Worm (Caenorhabditis elegans) whole organism, young adult: ENCODE measurements around the gene Y71H2AM.1.

ENCODE experiments used
- C06A6.2 ChIP-seq: fragments of 200-800 bp; sonication (Bioruptor generic); conservative IDR thresholded peaks from 2 replicates; pipeline ENCODE4 v1.3.6; 2022; ENCODE audit warnings: missing genetic modification characterization, missing compliant biosample characterization
- D2030.7 ChIP-seq: fragments of 200-800 bp; sonication (Bioruptor generic); IDR thresholded peaks from 2 replicates; pipeline ENCODE4 v1.3.6; 2022; ENCODE audit warnings: missing genetic modification reagents, missing genetic modification characterization, missing compliant biosample characterization
- F23B12.7 ChIP-seq: sonication (generic microtip); optimal IDR thresholded peaks from 2 replicates; lab custom pipeline; 2017; ENCODE audit warnings: missing genetic modification characterization, mild to moderate bottlenecking, missing compliant biosample characterization, antibody characterized with exemption, moderate library complexity; ENCODE audit not compliant: insufficient read depth
- F37B4.10 ChIP-seq: fragments of 200-800 bp; sonication (Bioruptor generic); IDR thresholded peaks from 2 replicates; pipeline ENCODE4 v1.3.6; 2022; ENCODE audit warnings: missing genetic modification characterization, missing compliant biosample characterization
- F39B2.1 ChIP-seq: fragments of 200-800 bp; sonication (Bioruptor generic); IDR thresholded peaks from 2 replicates; pipeline ENCODE4 v1.3.6; 2022; ENCODE audit warnings: missing genetic modification reagents, missing genetic modification characterization, missing compliant biosample characterization
- F52B5.7 ChIP-seq: sonication (generic microtip); optimal IDR thresholded peaks from 2 replicates; lab custom pipeline; 2016; ENCODE audit warnings: mild to moderate bottlenecking, missing genetic modification characterization, missing compliant biosample characterization
- F57C9.4 ChIP-seq: sonication (generic microtip); optimal IDR thresholded peaks from 2 replicates; lab custom pipeline; 2017; ENCODE audit warnings: mild to moderate bottlenecking, missing genetic modification characterization, missing compliant biosample characterization
- Y53G8AR.9 ChIP-seq: fragments of 200-800 bp; sonication (Bioruptor generic); conservative IDR thresholded peaks from 2 replicates; pipeline ENCODE4 v1.3.6; 2022; ENCODE audit warnings: missing genetic modification reagents, missing genetic modification characterization, missing compliant biosample characterization
- Y56A3A.18 ChIP-seq: fragments of 200-800 bp; sonication (Bioruptor generic); IDR thresholded peaks from 2 replicates; pipeline ENCODE4 v1.3.6; 2022; ENCODE audit warnings: missing genetic modification reagents, missing genetic modification characterization, missing compliant biosample characterization
- aptf-3 ChIP-seq: fragments of 200-800 bp; sonication (Bioruptor generic); IDR thresholded peaks from 2 replicates; pipeline ENCODE4 v1.3.6; 2022; ENCODE audit warnings: missing genetic modification characterization, missing compliant biosample characterization
- atf-7 ChIP-seq: sonication (generic microtip); optimal IDR thresholded peaks from 2 replicates; lab custom pipeline; 2017; ENCODE audit warnings: mild to moderate bottlenecking, missing genetic modification characterization, missing compliant biosample characterization
- attf-6 ChIP-seq: fragments of 200-800 bp; sonication (Bioruptor generic); IDR thresholded peaks from 2 replicates; pipeline ENCODE4 v1.3.6; 2022; ENCODE audit warnings: missing genetic modification reagents, missing genetic modification characterization, missing compliant biosample characterization
- cebp-2 ChIP-seq: fragments of 200-800 bp; sonication (Bioruptor generic); IDR thresholded peaks from 2 replicates; pipeline ENCODE4 v1.3.6; 2022; ENCODE audit warnings: missing genetic modification characterization, missing compliant biosample characterization
- ceh-100 ChIP-seq: fragments of 200-800 bp; sonication (Bioruptor generic); IDR thresholded peaks from 2 replicates; pipeline ENCODE4 v1.3.6; 2022; ENCODE audit warnings: missing genetic modification reagents, missing genetic modification characterization, missing compliant biosample characterization
- ceh-27 ChIP-seq: fragments of 200-800 bp; sonication (Bioruptor generic); optimal IDR thresholded peaks from 2 replicates; lab custom pipeline; 2018; ENCODE audit warnings: mild to moderate bottlenecking, missing genetic modification characterization, moderate library complexity, missing compliant biosample characterization
- ceh-58 ChIP-seq: fragments of 200-800 bp; sonication (Bioruptor generic); IDR thresholded peaks from 2 replicates; pipeline ENCODE4 v1.3.6; 2022; ENCODE audit warnings: missing genetic modification characterization, missing compliant biosample characterization
- dpff-1 ChIP-seq: sonication (generic microtip); optimal IDR thresholded peaks from 2 replicates; lab custom pipeline; 2017; ENCODE audit warnings: mild to moderate bottlenecking, missing genetic modification characterization, missing compliant biosample characterization
- dpl-1 ChIP-seq: fragments of 150-350 bp; optimal IDR thresholded peaks from 2 replicates; lab custom pipeline; 2014; ENCODE audit warnings: missing biosample characterization, missing genetic modification reagents, missing genetic modification characterization
- efl-1 ChIP-seq: fragments of 150-350 bp; optimal IDR thresholded peaks from 2 replicates; lab custom pipeline; 2014; ENCODE audit warnings: missing biosample characterization, missing genetic modification reagents, missing genetic modification characterization
- ekl-4 ChIP-seq: fragments of 200-800 bp; sonication (Bioruptor generic); IDR thresholded peaks from 2 replicates; pipeline ENCODE4 v1.3.6; 2022; ENCODE audit warnings: missing genetic modification reagents, missing genetic modification characterization, missing compliant biosample characterization
- gei-17 ChIP-seq: fragments of 200-800 bp; sonication (Bioruptor generic); optimal IDR thresholded peaks from 2 replicates; lab custom pipeline; 2018; ENCODE audit warnings: mild to moderate bottlenecking, missing genetic modification characterization, missing compliant biosample characterization
- him-1 ChIP-seq: sonication (generic microtip); optimal IDR thresholded peaks from 2 replicates; lab custom pipeline; 2016; ENCODE audit warnings: missing genotype, missing genetic modification reagents, missing genetic modification characterization, missing compliant biosample characterization
- hmg-1.2 ChIP-seq: fragments of 200-800 bp; sonication (Bioruptor generic); IDR thresholded peaks from 2 replicates; pipeline ENCODE4 v1.3.6; 2022; ENCODE audit warnings: missing genetic modification reagents, missing genetic modification characterization, missing compliant biosample characterization
- hrde-1 ChIP-seq: sonication (generic microtip); optimal IDR thresholded peaks from 2 replicates; lab custom pipeline; 2016; ENCODE audit warnings: missing genetic modification characterization, mild to moderate bottlenecking, missing compliant biosample characterization, moderate library complexity, missing genotype, missing genetic modification reagents, borderline replicate concordance
- lag-1 ChIP-seq: fragments of 200-800 bp; sonication (Bioruptor generic); IDR thresholded peaks from 2 replicates; pipeline ENCODE4 v1.3.6; 2022; ENCODE audit warnings: missing genetic modification reagents, missing genetic modification characterization, missing compliant biosample characterization
- let-607 ChIP-seq, 2 experiments: fragments of 200-800 bp in 1 of 2; sonication (Bioruptor generic) in 1 of 2; sonication (generic microtip) in 1 of 2; optimal IDR thresholded peaks; 2 replicates each; lab custom pipeline; 2016 to 2018; ENCODE audit warnings: mild to moderate bottlenecking in 2 of 2, missing compliant biosample characterization in 2 of 2, missing genetic modification characterization in 2 of 2, moderate library complexity in 2 of 2, missing genotype in 1 of 2
- lin-40 ChIP-seq: sonication (generic microtip); optimal IDR thresholded peaks from 2 replicates; lab custom pipeline; 2016; ENCODE audit warnings: missing genetic modification characterization, mild to moderate bottlenecking, missing compliant biosample characterization, missing genotype, missing genetic modification reagents
- madf-6 ChIP-seq: fragments of 200-800 bp; sonication (Bioruptor generic); IDR thresholded peaks from 2 replicates; pipeline ENCODE4 v1.3.6; 2022; ENCODE audit warnings: missing genetic modification reagents, missing genetic modification characterization, missing compliant biosample characterization
- mcd-1 ChIP-seq: fragments of 200-800 bp; sonication (Bioruptor generic); IDR thresholded peaks from 2 replicates; pipeline ENCODE4 v1.3.6; 2022; ENCODE audit warnings: missing genetic modification reagents, missing genetic modification characterization, missing compliant biosample characterization
- mel-28 ChIP-seq: sonication (generic microtip); optimal IDR thresholded peaks from 2 replicates; lab custom pipeline; 2016; ENCODE audit warnings: borderline replicate concordance, mild to moderate bottlenecking, missing genetic modification characterization, missing compliant biosample characterization
- mes-4 ChIP-seq: sonication (generic microtip); optimal IDR thresholded peaks from 2 replicates; lab custom pipeline; 2016; ENCODE audit warnings: missing genotype, missing genetic modification characterization, missing compliant biosample characterization
- nfya-2 ChIP-seq: fragments of 200-800 bp; sonication (Bioruptor generic); IDR thresholded peaks from 2 replicates; pipeline ENCODE4 v1.3.6; 2022; ENCODE audit warnings: missing genetic modification reagents, missing genetic modification characterization, missing compliant biosample characterization
- nfyb-1 ChIP-seq: fragments of 200-800 bp; sonication (Bioruptor generic); IDR thresholded peaks from 2 replicates; pipeline ENCODE4 v1.3.6; 2022; ENCODE audit warnings: missing genetic modification reagents, missing genetic modification characterization, missing compliant biosample characterization
- nhr-90 ChIP-seq: sonication (generic microtip); optimal IDR thresholded peaks from 2 replicates; lab custom pipeline; 2016; ENCODE audit warnings: missing genotype, mild to moderate bottlenecking, missing genetic modification characterization, missing compliant biosample characterization
- pha-4 ChIP-seq: fragments of 150-350 bp; sonication (generic microtip); optimal IDR thresholded peaks from 2 replicates; lab custom pipeline; 2014; ENCODE audit warnings: missing biosample characterization, missing genetic modification reagents, missing genetic modification characterization
- rcor-1 ChIP-seq: fragments of 200-800 bp; sonication (Bioruptor generic); IDR thresholded peaks from 2 replicates; pipeline ENCODE4 v1.3.6; 2022; ENCODE audit warnings: missing genetic modification reagents, missing genetic modification characterization, missing compliant biosample characterization
- repo-1 ChIP-seq: sonication (generic microtip); optimal IDR thresholded peaks from 2 replicates; lab custom pipeline; 2017; ENCODE audit warnings: mild to moderate bottlenecking, missing genetic modification characterization, missing compliant biosample characterization
- snpc-3.4 ChIP-seq: sonication (generic microtip); optimal IDR thresholded peaks from 2 replicates; lab custom pipeline; 2017; ENCODE audit warnings: missing genetic modification characterization, mild to moderate bottlenecking, missing compliant biosample characterization, antibody characterized with exemption, moderate library complexity, missing genotype, missing genetic modification reagents
- snpc-4 ChIP-seq, 5 experiments: fragments of 150-350 bp in 1 of 5; sonication (generic microtip) in 4 of 5; optimal IDR thresholded peaks; 2 replicates each; lab custom pipeline; 2014 to 2018; ENCODE audit warnings: missing genetic modification characterization in 5 of 5, missing biosample characterization in 3 of 5, antibody characterized with exemption in 2 of 5, mild to moderate bottlenecking in 2 of 5, missing compliant biosample characterization in 2 of 5, missing genotype in 2 of 5, moderate library complexity in 2 of 5, missing genetic modification reagents in 1 of 5
- tbx-9 ChIP-seq: sonication (generic microtip); optimal IDR thresholded peaks from 2 replicates; lab custom pipeline; 2016; ENCODE audit warnings: borderline replicate concordance, missing genetic modification characterization, inconsistent platforms, missing compliant biosample characterization
- xnd-1 ChIP-seq: sonication (generic microtip); optimal IDR thresholded peaks from 2 replicates; lab custom pipeline; 2016; ENCODE audit warnings: missing genotype, missing genetic modification reagents, missing genetic modification characterization, missing compliant biosample characterization
- zfh-2 ChIP-seq: fragments of 200-800 bp; sonication (Bioruptor generic); conservative IDR thresholded peaks from 2 replicates; pipeline ENCODE4 v1.3.6; 2022; ENCODE audit warnings: missing genetic modification reagents, missing genetic modification characterization, missing compliant biosample characterization
- zim-3 ChIP-seq: sonication (generic microtip); optimal IDR thresholded peaks from 2 replicates; lab custom pipeline; 2017; ENCODE audit warnings: mild to moderate bottlenecking, missing genetic modification characterization, moderate library complexity, missing compliant biosample characterization
- ztf-22 ChIP-seq: fragments of 200-800 bp; sonication (Bioruptor generic); optimal IDR thresholded peaks from 2 replicates; lab custom pipeline; 2018; ENCODE audit warnings: mild to moderate bottlenecking, missing genetic modification characterization, moderate library complexity, missing compliant biosample characterization
- ztf-28 ChIP-seq: fragments of 200-800 bp; sonication (Bioruptor generic); IDR thresholded peaks from 2 replicates; pipeline ENCODE4 v1.3.6; 2022; ENCODE audit warnings: missing genetic modification reagents, missing genetic modification characterization, missing compliant biosample characterization
- ztf-6 ChIP-seq: fragments of 200-800 bp; sonication (Bioruptor generic); IDR thresholded peaks from 2 replicates; pipeline ENCODE4 v1.3.6; 2022; ENCODE audit warnings: missing genetic modification reagents, missing genetic modification characterization, missing compliant biosample characterization

Y71H2AM.1 gene

ce11 chrIII:2785840-2786239 lies 41.0 kb upstream of the Y71H2AM.1 start, which contains the start of gene Y71H2AM.20 (continued):
- TF ChIP-seq ceh-27 (GFP tag; lab: Kevin White, UChicago): peak; percentile 93
- TF ChIP-seq ztf-28 (GFP tag; lab: Robert Waterston, UW): peak; percentile 82; the same call in 1 of the 2 replicates
- TF ChIP-seq hrde-1 (tag; lab: Kevin White, UChicago): no peak
- no peak for TF ChIP-seq cebp-2 (GFP tag; lab: Robert Waterston, UW)
- TF ChIP-seq zfh-2: no peak
- no peak for TF ChIP-seq mel-28 (tag; lab: Kevin White, UChicago)
- peak; percentile 88 for TF ChIP-seq dpl-1 (GFP tag; lab: Kevin White, UChicago)
- TF ChIP-seq aptf-3: no peak
- peak; percentile 44 to 64 for TF ChIP-seq let-607 (tag; optimal IDR thresholded peaks at IDR 0.05; lab: Kevin White, UChicago)
- no peak for TF ChIP-seq ceh-58
- TF ChIP-seq gei-17 (GFP tag; lab: Kevin White, UChicago): no peak
- 0 out of 2 replicates have a peak, but pooled peaks have one; percentile 24 for TF ChIP-seq C06A6.2 (GFP tag; lab: Robert Waterston, UW)
- peak; percentile 96 for TF ChIP-seq snpc-3.4 (tag; lab: Kevin White, UChicago)
- TF ChIP-seq snpc-4 (GFP tag; optimal IDR thresholded peaks at IDR 0.05; lab: Kevin White, UChicago): peak; percentile 51
- peak; percentile 70 to 90 (median 83) for TF ChIP-seq snpc-4 (tag; optimal IDR thresholded peaks at IDR 0.05; lab: Kevin White, UChicago)
- TF ChIP-seq ztf-6: peak; percentile 49; the same call in 1 of the 2 replicates
- TF ChIP-seq efl-1 (GFP tag; lab: Kevin White, UChicago): peak; percentile 86
- TF ChIP-seq F37B4.10 (GFP tag; lab: Robert Waterston, UW): no peak
- no peak for TF ChIP-seq him-1 (tag; lab: Kevin White, UChicago)
- no peak for TF ChIP-seq mes-4 (tag; lab: Kevin White, UChicago)
- no peak for TF ChIP-seq nfya-2 (GFP tag; lab: Robert Waterston, UW)
- peak; percentile 84 for TF ChIP-seq nhr-90
- no peak for TF ChIP-seq F39B2.1
- peak; percentile 92 for TF ChIP-seq lin-40 (tag; lab: Kevin White, UChicago)
- TF ChIP-seq dpff-1 (tag; lab: Kevin White, UChicago): no peak
- TF ChIP-seq F57C9.4 (tag; lab: Kevin White, UChicago): no peak
- TF ChIP-seq atf-7: peak; percentile 56
- TF ChIP-seq zim-3 (tag; lab: Kevin White, UChicago): no peak
- TF ChIP-seq ztf-22: no peak
- peak; percentile 49 for TF ChIP-seq xnd-1 (tag; lab: Kevin White, UChicago)

DNA sequence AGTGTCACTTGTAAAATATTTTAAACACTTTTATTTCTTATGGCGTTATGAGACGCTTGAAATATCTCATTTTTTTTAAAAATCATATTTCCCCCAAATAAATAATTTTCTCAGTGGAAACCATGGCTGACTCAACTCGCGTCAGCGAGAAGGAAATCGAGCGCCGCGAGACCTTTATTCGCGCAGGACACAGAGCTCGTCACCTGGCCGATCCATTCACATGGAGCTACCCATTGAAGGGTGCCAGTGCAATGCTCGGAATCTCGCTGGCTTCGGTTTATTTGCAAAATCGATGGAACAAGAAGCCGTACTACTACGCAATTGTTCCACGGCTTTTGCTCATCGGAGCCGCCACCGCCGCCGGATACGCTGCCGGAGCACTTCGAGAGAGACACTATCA lies 40.1 kb upstream of the Y71H2AM.1 start, which contains the start of gene nduc-2:
Gene nduc-2 (plus strand): TSS at position 113 of the 400 bp plus-strand sequence.
- peak; percentile 13 for TF ChIP-seq zim-3 (tag; lab: Kevin White, UChicago)
- TF ChIP-seq pha-4 (tag; lab: Kevin White, UChicago): no peak
- TF ChIP-seq Y56A3A.18 (GFP tag; lab: Robert Waterston, UW): 0 out of 2 replicates have a peak, but pooled peaks have one; percentile 31
- TF ChIP-seq F52B5.7 (tag; lab: Kevin White, UChicago): peak; percentile 13
- peak; percentile 5 for TF ChIP-seq repo-1 (tag; lab: Kevin White, UChicago)
- TF ChIP-seq Y53G8AR.9: 0 out of 2 replicates have a peak, but pooled peaks have one; percentile 37
- 0 out of 2 replicates have a peak, but pooled peaks have one; percentile 10 for TF ChIP-seq D2030.7
- no peak for TF ChIP-seq rcor-1 (GFP tag; lab: Robert Waterston, UW)
- no peak for TF ChIP-seq snpc-4 (GFP tag; optimal IDR thresholded peaks at IDR 0.05; lab: Kevin White, UChicago)
- TF ChIP-seq snpc-4 (tag; optimal IDR thresholded peaks at IDR 0.05; lab: Kevin White, UChicago): peak in 1 of 4 experiments; percentile 3
- no peak for TF ChIP-seq cebp-2 (GFP tag; lab: Robert Waterston, UW)
- TF ChIP-seq nfyb-1: peak; percentile 35; the same call in 1 of the 2 replicates
- peak; percentile 13; the same call in 1 of the 2 replicates for TF ChIP-seq hmg-1.2 (GFP tag; lab: Robert Waterston, UW)
- 0 out of 2 replicates have a peak, but pooled peaks have one; percentile 51 for TF ChIP-seq lag-1
- TF ChIP-seq F23B12.7 (tag; lab: Kevin White, UChicago): no peak
- no peak for TF ChIP-seq tbx-9 (tag; lab: Kevin White, UChicago)
- TF ChIP-seq ceh-100: 0 out of 2 replicates have a peak, but pooled peaks have one; percentile 24
- peak; percentile 62 for TF ChIP-seq madf-6
- peak; percentile 69 for TF ChIP-seq mcd-1
- TF ChIP-seq attf-6: 0 out of 2 replicates have a peak, but pooled peaks have one; percentile 54
- peak; percentile 43; the same call in 1 of the 2 replicates for TF ChIP-seq ekl-4 (GFP tag; lab: Robert Waterston, UW)
- TF ChIP-seq ceh-58: 0 out of 2 replicates have a peak, but pooled peaks have one; percentile 9
